Fruit fly (Drosophila melanogaster) Kc167 (cell line): ENCODE data around the gene CG13288.

Experiments
- h ChIP-seq: fragments of >200 bp; optimal IDR thresholded peaks from 3 replicates; lab custom pipeline; 2018; ENCODE audit warnings: missing external identifiers
- ttk ChIP-seq: sonication (Bioruptor generic); optimal IDR thresholded peaks from 2 replicates; lab custom pipeline; 2017; ENCODE audit warnings: missing external identifiers

- TF ChIP-seq h (lab: Kevin White, UChicago): no peak
- TF ChIP-seq ttk (lab: Kevin White, UChicago): no peak
Measured at dm6 chr3L:5907077-5907476, at the start of gene CG13288.
